Worm (Caenorhabditis elegans) whole organism, late embryonic: ENCODE measurements around the gene ZK1320.13.

Source experiments
- F13H6.1 ChIP-seq: sonication (generic microtip); optimal IDR thresholded peaks from 2 replicates; lab custom pipeline; 2016; ENCODE audit warnings: missing genetic modification characterization, missing compliant biosample characterization
- T23F11.4 ChIP-seq: fragments of 200-800 bp; sonication (Bioruptor generic); optimal IDR thresholded peaks from 2 replicates; lab custom pipeline; 2018; ENCODE audit warnings: mild to moderate bottlenecking, missing genetic modification characterization, missing compliant biosample characterization
- Y22D7AL.16 ChIP-seq: sonication (generic microtip); optimal IDR thresholded peaks from 2 replicates; lab custom pipeline; 2016; ENCODE audit warnings: missing genetic modification characterization, missing compliant biosample characterization
- ceh-31 ChIP-seq: sonication (generic microtip); optimal IDR thresholded peaks from 2 replicates; lab custom pipeline; 2016; ENCODE audit warnings: missing genetic modification characterization, missing compliant biosample characterization
- hlh-30 ChIP-seq: sonication (generic microtip); optimal IDR thresholded peaks from 2 replicates; lab custom pipeline; 2017; ENCODE audit warnings: antibody characterized with exemption, missing genetic modification characterization, missing compliant biosample characterization; ENCODE audit not compliant: insufficient read depth
- mec-3 ChIP-seq: sonication (generic microtip); optimal IDR thresholded peaks from 2 replicates; lab custom pipeline; 2016; ENCODE audit warnings: borderline replicate concordance, missing genetic modification characterization, missing compliant biosample characterization
- nhr-11 ChIP-seq: fragments of 150-350 bp; optimal IDR thresholded peaks from 2 replicates; lab custom pipeline; 2014; ENCODE audit warnings: missing biosample characterization, missing genetic modification characterization
- ref-2 ChIP-seq: sonication (generic microtip); optimal IDR thresholded peaks from 2 replicates; lab custom pipeline; 2016; ENCODE audit warnings: missing genetic modification characterization, missing compliant biosample characterization
- tbx-2 ChIP-seq: sonication (generic microtip); optimal IDR thresholded peaks from 2 replicates; lab custom pipeline; 2016; ENCODE audit warnings: missing genetic modification characterization, missing compliant biosample characterization
- tbx-7 ChIP-seq: sonication (generic microtip); optimal IDR thresholded peaks from 2 replicates; lab custom pipeline; 2016; ENCODE audit warnings: missing genotype, missing genetic modification characterization, missing compliant biosample characterization

ce11 chrII:9644438-9644837 lies 36.2 kb upstream of the ZK1320.13 start, which contains the start of gene fzr-1:
- TF ChIP-seq T23F11.4 (no peak), mec-3 (no peak), ceh-31 (no peak), ref-2 (tag; lab: Kevin White, UChicago) (no peak), F13H6.1 (tag; lab: Kevin White, UChicago) (no peak), tbx-2 (tag; lab: Kevin White, UChicago) (no peak), tbx-7 (tag; lab: Kevin White, UChicago) (no peak), Y22D7AL.16 (no peak), nhr-11 (no peak), hlh-30 (tag; lab: Kevin White, UChicago) (no peak)
